Worm (Caenorhabditis elegans) whole organism, mixed stage, embryonic: Measurements from ENCODE around the gene W07G4.2.

Source experiments
- M03D4.4 ChIP-seq: sonication (generic microtip); optimal IDR thresholded peaks from 2 replicates; lab custom pipeline; 2017; ENCODE audit warnings: mild to moderate bottlenecking, missing genetic modification characterization, missing compliant biosample characterization
- bed-3 ChIP-seq: fragments of 200-800 bp; sonication (Bioruptor generic); optimal IDR thresholded peaks from 3 replicates; lab custom pipeline; 2018; ENCODE audit warnings: mild to moderate bottlenecking, missing genetic modification characterization, moderate library complexity, missing compliant biosample characterization
- blmp-1 ChIP-seq: fragments of 150-350 bp; optimal IDR thresholded peaks from 2 replicates; lab custom pipeline; 2014; ENCODE audit warnings: missing biosample characterization, missing genetic modification characterization
- ceh-39 ChIP-seq: fragments of 150-350 bp; optimal IDR thresholded peaks from 2 replicates; lab custom pipeline; 2014; ENCODE audit warnings: missing biosample characterization, missing genetic modification characterization
- ceh-43 ChIP-seq: fragments of 200-800 bp; sonication (Bioruptor generic); optimal IDR thresholded peaks from 2 replicates; lab custom pipeline; 2018; ENCODE audit warnings: mild to moderate bottlenecking, missing genetic modification characterization, moderate library complexity, missing compliant biosample characterization
- ceh-83 ChIP-seq: fragments of 200-800 bp; sonication (Bioruptor generic); optimal IDR thresholded peaks from 2 replicates; lab custom pipeline; 2018; ENCODE audit warnings: mild to moderate bottlenecking, missing genetic modification characterization, missing compliant biosample characterization
- ces-1 ChIP-seq: fragments of 150-350 bp; optimal IDR thresholded peaks from 2 replicates; lab custom pipeline; 2014; ENCODE audit warnings: missing biosample characterization, missing genetic modification reagents, missing genetic modification characterization
- cnd-1 ChIP-seq: fragments of 200-800 bp; sonication (Bioruptor generic); optimal IDR thresholded peaks from 2 replicates; lab custom pipeline; 2018; ENCODE audit warnings: mild to moderate bottlenecking, missing genetic modification characterization, missing compliant biosample characterization
- drap-1 ChIP-seq: fragments of 200-800 bp; sonication (Bioruptor generic); optimal IDR thresholded peaks from 3 replicates; lab custom pipeline; 2018; ENCODE audit warnings: mild to moderate bottlenecking, missing genetic modification characterization, missing compliant biosample characterization
- elt-1 ChIP-seq: sonication (generic microtip); optimal IDR thresholded peaks from 2 replicates; lab custom pipeline; 2017; ENCODE audit warnings: missing genetic modification characterization, mild to moderate bottlenecking, missing compliant biosample characterization, antibody characterized with exemption, moderate library complexity, borderline replicate concordance; ENCODE audit not compliant: insufficient read depth
- elt-3 ChIP-seq: fragments of 150-350 bp; optimal IDR thresholded peaks from 2 replicates; lab custom pipeline; 2014; ENCODE audit warnings: missing biosample characterization, missing genetic modification characterization
- hlh-1 ChIP-seq: fragments of 150-350 bp; optimal IDR thresholded peaks from 2 replicates; lab custom pipeline; 2014; ENCODE audit warnings: missing biosample characterization, missing genetic modification reagents, missing genetic modification characterization
- lin-13 ChIP-seq: fragments of 150-350 bp; optimal IDR thresholded peaks from 2 replicates; lab custom pipeline; 2014; ENCODE audit warnings: missing biosample characterization, missing genetic modification characterization
- lin-32 ChIP-seq: fragments of 200-800 bp; sonication (Bioruptor generic); optimal IDR thresholded peaks from 2 replicates; lab custom pipeline; 2018; ENCODE audit warnings: mild to moderate bottlenecking, missing genetic modification characterization, missing compliant biosample characterization
- lsy-2 ChIP-seq: fragments of 150-350 bp; optimal IDR thresholded peaks from 2 replicates; lab custom pipeline; 2014; ENCODE audit warnings: missing biosample characterization, missing genetic modification characterization
- mep-1 ChIP-seq: fragments of 150-350 bp; optimal IDR thresholded peaks from 2 replicates; lab custom pipeline; 2017; ENCODE audit warnings: missing biosample characterization, missing genetic modification reagents, missing genetic modification characterization, inconsistent platforms
- mls-2 ChIP-seq: sonication (generic microtip); optimal IDR thresholded peaks from 2 replicates; lab custom pipeline; 2016; ENCODE audit warnings: mild to moderate bottlenecking, missing genetic modification characterization, moderate library complexity, missing compliant biosample characterization
- nhr-12 ChIP-seq: fragments of 150-350 bp; optimal IDR thresholded peaks from 2 replicates; lab custom pipeline; 2014; ENCODE audit warnings: missing biosample characterization, missing genetic modification characterization
- nhr-2 ChIP-seq: fragments of 150-350 bp; optimal IDR thresholded peaks from 2 replicates; lab custom pipeline; 2014; ENCODE audit warnings: missing biosample characterization, missing genetic modification characterization
- nhr-237 ChIP-seq: fragments of 150-350 bp; optimal IDR thresholded peaks from 2 replicates; lab custom pipeline; 2014; ENCODE audit warnings: missing biosample characterization, missing genetic modification characterization
- pha-4 ChIP-seq: fragments of 150-350 bp; optimal IDR thresholded peaks from 2 replicates; lab custom pipeline; 2018; ENCODE audit warnings: missing biosample characterization, missing genetic modification reagents, missing genetic modification characterization
- sem-2 ChIP-seq: fragments of 200-800 bp; sonication (Bioruptor generic); optimal IDR thresholded peaks from 2 replicates; lab custom pipeline; 2018; ENCODE audit warnings: mild to moderate bottlenecking, missing genetic modification characterization, missing compliant biosample characterization
- snpc-4 ChIP-seq: fragments of 150-350 bp; optimal IDR thresholded peaks from 2 replicates; lab custom pipeline; 2014; ENCODE audit warnings: missing biosample characterization, missing genetic modification characterization
- sptf-1 ChIP-seq: sonication (generic microtip); optimal IDR thresholded peaks from 2 replicates; lab custom pipeline; 2017; ENCODE audit warnings: mild to moderate bottlenecking, missing genetic modification characterization, moderate library complexity, missing compliant biosample characterization
- unc-120 ChIP-seq: sonication (generic microtip); optimal IDR thresholded peaks from 2 replicates; lab custom pipeline; 2017; ENCODE audit warnings: missing genetic modification characterization, missing compliant biosample characterization; ENCODE audit not compliant: poor library complexity, severe bottlenecking
- unc-62 ChIP-seq: fragments of 150-350 bp; optimal IDR thresholded peaks from 2 replicates; lab custom pipeline; 2014; ENCODE audit warnings: missing biosample characterization, missing genetic modification reagents, missing genetic modification characterization
- zip-8 ChIP-seq: fragments of 150-350 bp; optimal IDR thresholded peaks from 2 replicates; lab custom pipeline; 2014; ENCODE audit warnings: missing biosample characterization, missing genetic modification characterization
- ztf-11 ChIP-seq: fragments of 150-350 bp; optimal IDR thresholded peaks from 2 replicates; lab custom pipeline; 2014; ENCODE audit warnings: missing biosample characterization, missing genetic modification characterization

The W07G4.2 gene

ce11 chrV:13034604-13035003 is 1.8 kb downstream of the W07G4.2 start, which contains the start of gene W07G4.7:
Gene W07G4.7, minus strand, starts transcription at chrV:13034704.
- TF ChIP-seq sptf-1 (tag; lab: Kevin White, UChicago) = no peak
- TF ChIP-seq blmp-1 (tag; lab: Kevin White, UChicago) = no peak

- TF ChIP-seq nhr-237 (tag; lab: Kevin White, UChicago) (no peak), ztf-11 (tag; lab: Kevin White, UChicago) (no peak), elt-1 (tag; lab: Kevin White, UChicago) (no peak), lsy-2 (no peak), sem-2 (GFP tag; lab: Kevin White, UChicago) (no peak), zip-8 (tag; lab: Kevin White, UChicago) (no peak), drap-1 (no peak), M03D4.4 (tag; lab: Kevin White, UChicago) (no peak)
These were observed 3.1 kb downstream of the W07G4.2 start, which contains the start of gene W07G4.1 for ce11 chrV:13033223-13033622. Gene W07G4.1, plus strand, starts transcription at chrV:13033523.

DNA sequence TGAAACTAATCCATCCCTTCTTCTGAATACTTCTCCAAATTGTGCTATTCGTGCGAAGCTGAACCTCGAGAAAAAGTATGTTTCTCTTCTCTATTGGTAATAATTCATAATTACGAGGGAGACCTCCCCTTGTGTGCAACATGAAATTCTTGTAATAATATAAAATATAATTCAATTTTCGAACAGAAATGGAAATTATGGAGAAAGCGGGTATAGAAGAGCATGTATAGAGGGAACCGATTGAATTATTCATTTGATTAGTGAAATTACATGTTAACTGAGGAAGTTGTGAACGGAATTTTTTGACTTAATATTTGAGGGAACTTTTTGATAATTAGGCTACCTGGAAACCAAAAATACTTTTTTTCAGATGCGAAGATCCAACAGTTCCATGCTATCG is 7.5 kb downstream of the W07G4.2 start:
- TF ChIP-seq ceh-83 (GFP tag; lab: Kevin White, UChicago) (no peak), ces-1 (peak; percentile 99)

ce11 chrV:13026631-13027299 is 9.6 kb downstream of the W07G4.2 start:
- TF ChIP-seq zip-8 (tag; lab: Kevin White, UChicago) (peak; percentile 78), ces-1 (peak; percentile 94), lin-13 (tag; lab: Kevin White, UChicago) (no peak)

ce11 chrV:13025283-13025682 is 11.1 kb downstream of the W07G4.2 start:
- no peak for TF ChIP-seq lin-13 (tag; lab: Kevin White, UChicago)
- TF ChIP-seq snpc-4 (tag; lab: Kevin White, UChicago) = no peak
- no peak for TF ChIP-seq blmp-1 (tag; lab: Kevin White, UChicago)
- TF ChIP-seq mep-1 (tag; lab: Kevin White, UChicago) = no peak
- TF ChIP-seq ces-1 = peak; percentile 54
- TF ChIP-seq mls-2 (tag; lab: Kevin White, UChicago) = no peak
- no peak for TF ChIP-seq ceh-83 (GFP tag; lab: Kevin White, UChicago)
- no peak for TF ChIP-seq unc-62 (GFP tag; lab: Kevin White, UChicago)
- no peak for TF ChIP-seq elt-1 (tag; lab: Kevin White, UChicago)
- TF ChIP-seq bed-3 (GFP tag; lab: Kevin White, UChicago) = no peak
- no peak for TF ChIP-seq lsy-2
- TF ChIP-seq M03D4.4 (tag; lab: Kevin White, UChicago) = no peak
- peak; percentile 85 for TF ChIP-seq nhr-2 (tag; lab: Kevin White, UChicago)

DNA sequence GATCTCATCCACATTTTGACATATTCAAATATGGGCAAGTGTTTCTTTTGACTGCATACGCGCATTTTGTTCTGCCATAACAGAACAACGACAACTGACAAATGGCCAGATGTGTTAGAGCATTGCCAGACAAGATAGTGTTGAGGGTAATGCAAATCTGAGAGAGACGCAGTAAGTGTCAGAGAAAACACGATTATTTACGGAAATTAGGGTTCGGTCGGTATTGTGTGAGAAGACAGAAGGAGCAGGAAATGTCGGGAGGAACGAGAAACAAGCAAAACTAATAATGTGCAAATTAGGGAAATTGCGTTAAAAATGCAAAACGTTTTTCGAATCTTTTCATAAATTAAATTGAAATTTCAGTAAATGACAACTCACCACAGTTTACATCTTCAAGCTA is 11.9 kb downstream of the W07G4.2 start:
- TF ChIP-seq nhr-2 (tag; lab: Kevin White, UChicago) (peak; percentile 10), blmp-1 (tag; lab: Kevin White, UChicago) (no peak), mep-1 (tag; lab: Kevin White, UChicago) (no peak), lsy-2 (no peak), sptf-1 (tag; lab: Kevin White, UChicago) (no peak), pha-4 (tag; lab: Kevin White, UChicago) (no peak), nhr-12 (tag; lab: Kevin White, UChicago) (no peak), ceh-43 (GFP tag; lab: Kevin White, UChicago) (no peak), lin-13 (tag; lab: Kevin White, UChicago) (no peak), unc-120 (tag; lab: Kevin White, UChicago) (no peak), elt-3 (no peak), hlh-1 (tag; lab: Kevin White, UChicago) (peak; percentile 5), snpc-4 (tag; lab: Kevin White, UChicago) (no peak), lin-32 (GFP tag; lab: Kevin White, UChicago) (no peak), mls-2 (tag; lab: Kevin White, UChicago) (no peak), drap-1 (no peak), ceh-39 (tag; lab: Kevin White, UChicago) (no peak), bed-3 (GFP tag; lab: Kevin White, UChicago) (no peak), unc-62 (GFP tag; lab: Kevin White, UChicago) (peak; percentile 45), elt-1 (tag; lab: Kevin White, UChicago) (no peak), cnd-1 (tag; lab: Kevin White, UChicago) (peak; percentile 64), ces-1 (peak; percentile 100)
